Fruit fly (Drosophila melanogaster) whole organism, prepupa: ENCODE measurements around the gene CG9733.

ENCODE experiments used
- CG10631 ChIP-seq: fragments of 200-800 bp; sonication (Bioruptor generic); optimal IDR thresholded peaks from 2 replicates; lab custom pipeline; 2016; ENCODE audit warnings: missing biosample characterization, missing genetic modification characterization
- CG10669 ChIP-seq: fragments of 200-800 bp; sonication (Bioruptor generic); optimal IDR thresholded peaks from 3 replicates; lab custom pipeline; 2018; ENCODE audit warnings: missing biosample characterization, mild to moderate bottlenecking, missing genetic modification characterization, moderate library complexity
- CG11294 ChIP-seq: fragments of 200-800 bp; sonication (Bioruptor generic); IDR thresholded peaks from 2 replicates; pipeline ENCODE4 v1.3.6; 2022; ENCODE audit warnings: missing biosample characterization, missing genetic modification characterization
- CG11762 ChIP-seq: fragments of 200-800 bp; sonication (Bioruptor generic); optimal IDR thresholded peaks from 3 replicates; lab custom pipeline; 2016; ENCODE audit warnings: missing biosample characterization, missing genetic modification characterization; ENCODE audit not compliant: insufficient read depth
- CG11902 ChIP-seq: fragments of 200-800 bp; sonication (Bioruptor generic); optimal IDR thresholded peaks from 3 replicates; lab custom pipeline; 2016; ENCODE audit warnings: missing biosample characterization, missing genetic modification characterization
- CG15336 ChIP-seq: fragments of 200-800 bp; sonication (Bioruptor generic); IDR thresholded peaks from 2 replicates; pipeline ENCODE4 v1.3.6; 2022; ENCODE audit warnings: missing biosample characterization, missing genetic modification characterization
- CG16779 ChIP-seq: fragments of 200-800 bp; sonication (Bioruptor generic); optimal IDR thresholded peaks from 3 replicates; lab custom pipeline; 2017; ENCODE audit warnings: missing biosample characterization, mild to moderate bottlenecking, missing genetic modification characterization
- CG3032 ChIP-seq: fragments of 200-800 bp; optimal IDR thresholded peaks from 2 replicates; lab custom pipeline; 2019; ENCODE audit warnings: missing biosample characterization, mild to moderate bottlenecking, missing genetic modification characterization, moderate library complexity
- CG32006 ChIP-seq: fragments of 200-800 bp; sonication (Bioruptor generic); optimal IDR thresholded peaks from 3 replicates; lab custom pipeline; 2017; ENCODE audit warnings: missing biosample characterization, mild to moderate bottlenecking, missing genetic modification characterization
- CG3919 ChIP-seq: fragments of 200-800 bp; sonication (Bioruptor generic); optimal IDR thresholded peaks from 3 replicates; lab custom pipeline; 2016; ENCODE audit warnings: missing biosample characterization, missing genetic modification characterization
- CG6163 ChIP-seq: fragments of 200-800 bp; sonication (Bioruptor generic); IDR thresholded peaks from 3 replicates; pipeline ENCODE4 v1.3.6; 2022; ENCODE audit warnings: missing biosample characterization, missing genetic modification characterization
- CG6276 ChIP-seq: fragments of 200-800 bp; sonication (Bioruptor generic); optimal IDR thresholded peaks from 2 replicates; lab custom pipeline; 2017; ENCODE audit warnings: missing biosample characterization, mild to moderate bottlenecking, missing genetic modification characterization
- CG6792 ChIP-seq: fragments of 200-800 bp; sonication (Bioruptor generic); optimal IDR thresholded peaks from 3 replicates; lab custom pipeline; 2016; ENCODE audit warnings: missing biosample characterization, missing genetic modification characterization
- CG6808 ChIP-seq: fragments of 200-800 bp; sonication (Bioruptor generic); optimal IDR thresholded peaks from 3 replicates; lab custom pipeline; 2017; ENCODE audit warnings: missing biosample characterization, missing genetic modification characterization, mild to moderate bottlenecking, moderate library complexity, missing genetic modification reagents
- CG6854 ChIP-seq: fragments of 200-800 bp; sonication (Bioruptor generic); optimal IDR thresholded peaks from 2 replicates; lab custom pipeline; 2017; ENCODE audit warnings: missing biosample characterization, mild to moderate bottlenecking, missing genetic modification characterization
- CG8119 ChIP-seq: fragments of 200-800 bp; sonication (Bioruptor generic); IDR thresholded peaks from 3 replicates; pipeline ENCODE4 v1.3.6; 2022; ENCODE audit warnings: missing biosample characterization, missing genetic modification characterization
- CG8319 ChIP-seq: fragments of 200-800 bp; sonication (Bioruptor generic); optimal IDR thresholded peaks from 3 replicates; lab custom pipeline; 2016; ENCODE audit warnings: missing biosample characterization, missing genetic modification characterization
- CG8632 ChIP-seq: fragments of 200-800 bp; sonication (Bioruptor generic); optimal IDR thresholded peaks from 3 replicates; lab custom pipeline; 2016; ENCODE audit warnings: missing biosample characterization, missing genetic modification characterization
- Eip75B ChIP-seq: fragments of 200-800 bp; sonication (Bioruptor generic); optimal IDR thresholded peaks from 3 replicates; lab custom pipeline; 2016; ENCODE audit warnings: missing biosample characterization, missing genetic modification characterization
- Eip78C ChIP-seq: fragments of 200-800 bp; sonication (Bioruptor generic); peaks from one replicate; lab custom pipeline; 2016; ENCODE audit warnings: missing biosample characterization, missing genetic modification characterization
- Eip93F ChIP-seq: fragments of 200-800 bp; sonication (Bioruptor generic); optimal IDR thresholded peaks from 2 replicates; lab custom pipeline; 2016; ENCODE audit warnings: missing biosample characterization, mild to moderate bottlenecking, missing genetic modification characterization
- Ets21C ChIP-seq: fragments of 200-800 bp; sonication (Bioruptor generic); optimal IDR thresholded peaks from 3 replicates; lab custom pipeline; 2016; ENCODE audit warnings: missing biosample characterization, missing genetic modification characterization
- Ets96B ChIP-seq: fragments of 200-800 bp; optimal IDR thresholded peaks from 2 replicates; lab custom pipeline; 2019; ENCODE audit warnings: missing biosample characterization, mild to moderate bottlenecking, missing genetic modification characterization, moderate library complexity
- Hr38 ChIP-seq: sonication (Bioruptor generic); optimal IDR thresholded peaks from 2 replicates; lab custom pipeline; 2016; ENCODE audit warnings: missing biosample characterization, missing genetic modification characterization
- Hr39 ChIP-seq: fragments of 200-800 bp; sonication (Bioruptor generic); optimal IDR thresholded peaks from 2 replicates; lab custom pipeline; 2016; ENCODE audit warnings: missing biosample characterization, missing genetic modification characterization
- Hr4 ChIP-seq: fragments of 200-800 bp; sonication (Bioruptor generic); optimal IDR thresholded peaks from 3 replicates; lab custom pipeline; 2016; ENCODE audit warnings: missing biosample characterization, missing genetic modification characterization
- Lpt ChIP-seq: fragments of 200-800 bp; sonication (Bioruptor generic); optimal IDR thresholded peaks from 3 replicates; lab custom pipeline; 2016; ENCODE audit warnings: missing biosample characterization, missing genetic modification characterization
- Met ChIP-seq: fragments of 200-800 bp; sonication (Bioruptor generic); optimal IDR thresholded peaks from 3 replicates; lab custom pipeline; 2016; ENCODE audit warnings: missing biosample characterization, missing genetic modification characterization
- Smox ChIP-seq: fragments of 200-800 bp; sonication (Bioruptor generic); optimal IDR thresholded peaks from 3 replicates; lab custom pipeline; 2016; ENCODE audit warnings: missing biosample characterization, missing genetic modification characterization
- Sox14 ChIP-seq: fragments of 200-800 bp; sonication (Bioruptor generic); optimal IDR thresholded peaks from 3 replicates; lab custom pipeline; 2016; ENCODE audit warnings: missing biosample characterization, missing genetic modification characterization
- Sox15 ChIP-seq: fragments of 200-800 bp; sonication (Bioruptor generic); optimal IDR thresholded peaks from 3 replicates; lab custom pipeline; 2016; ENCODE audit warnings: missing biosample characterization, missing genetic modification characterization
- achi ChIP-seq: fragments of 200-800 bp; sonication (Bioruptor generic); optimal IDR thresholded peaks from 3 replicates; lab custom pipeline; 2016; ENCODE audit warnings: missing biosample characterization, missing genetic modification characterization
- acj6 ChIP-seq: fragments of 200-800 bp; sonication (Bioruptor generic); optimal IDR thresholded peaks from 3 replicates; lab custom pipeline; 2016; ENCODE audit warnings: missing biosample characterization, missing genetic modification characterization
- cyc ChIP-seq: fragments of 200-800 bp; sonication (Bioruptor generic); optimal IDR thresholded peaks from 3 replicates; lab custom pipeline; 2016; ENCODE audit warnings: missing biosample characterization, missing genetic modification characterization
- dac ChIP-seq: fragments of 200-800 bp; sonication (Bioruptor generic); optimal IDR thresholded peaks from 2 replicates; lab custom pipeline; 2017; ENCODE audit warnings: missing biosample characterization, mild to moderate bottlenecking, missing genetic modification characterization
- dsx ChIP-seq: fragments of 200-800 bp; optimal IDR thresholded peaks from 3 replicates; lab custom pipeline; 2019; ENCODE audit warnings: missing biosample characterization, mild to moderate bottlenecking, missing genetic modification characterization, moderate library complexity; ENCODE audit not compliant: poor library complexity, severe bottlenecking
- eg ChIP-seq: fragments of 200-800 bp; sonication (Bioruptor generic); IDR thresholded peaks from 3 replicates; pipeline ENCODE4 v1.3.6; 2022; ENCODE audit warnings: missing biosample characterization, missing genetic modification characterization
- fd59A ChIP-seq: fragments of 200-800 bp; sonication (Bioruptor generic); optimal IDR thresholded peaks from 2 replicates; lab custom pipeline; 2017; ENCODE audit warnings: missing biosample characterization, mild to moderate bottlenecking, missing genetic modification characterization, missing genetic modification reagents
- fkh ChIP-seq: fragments of 200-800 bp; sonication (Bioruptor generic); optimal IDR thresholded peaks from 3 replicates; lab custom pipeline; 2017; ENCODE audit warnings: missing biosample characterization, mild to moderate bottlenecking, missing genetic modification characterization, moderate library complexity
- lz ChIP-seq: fragments of 200-800 bp; sonication (Bioruptor generic); optimal IDR thresholded peaks from 3 replicates; lab custom pipeline; 2016; ENCODE audit warnings: missing biosample characterization, missing genetic modification characterization
- net ChIP-seq: fragments of 200-800 bp; sonication (Bioruptor generic); optimal IDR thresholded peaks from 3 replicates; lab custom pipeline; 2016; ENCODE audit warnings: missing biosample characterization, missing genetic modification characterization
- pdm3 ChIP-seq: fragments of 200-800 bp; sonication (Bioruptor generic); optimal IDR thresholded peaks from 3 replicates; lab custom pipeline; 2016; ENCODE audit warnings: missing biosample characterization, missing genetic modification characterization
- salr ChIP-seq, 2 experiments: fragments of 200-800 bp; sonication (Bioruptor generic); optimal IDR thresholded peaks; 3 replicates each; lab custom pipeline; 2016 to 2018; ENCODE audit warnings: missing biosample characterization in 2 of 2, missing genetic modification characterization in 2 of 2, mild to moderate bottlenecking in 1 of 2
- spab ChIP-seq: fragments of 200-800 bp; sonication (Bioruptor generic); optimal IDR thresholded peaks from 2 replicates; lab custom pipeline; 2017; ENCODE audit warnings: missing biosample characterization, mild to moderate bottlenecking, missing genetic modification characterization, missing genetic modification reagents
- ss ChIP-seq, 2 experiments: fragments of 200-800 bp; sonication (Bioruptor generic); optimal IDR thresholded peaks; 2 replicates in 1 of 2; 3 replicates in 1 of 2; lab custom pipeline; 2017 to 2018; ENCODE audit warnings: mild to moderate bottlenecking in 2 of 2, missing biosample characterization in 2 of 2, missing genetic modification characterization in 2 of 2, moderate library complexity in 1 of 2
- svp ChIP-seq: fragments of 200-800 bp; sonication (Bioruptor generic); peaks from one replicate; lab custom pipeline; 2016; ENCODE audit warnings: missing biosample characterization, missing genetic modification characterization
- topi ChIP-seq: fragments of 200-800 bp; sonication (Bioruptor generic); optimal IDR thresholded peaks from 3 replicates; lab custom pipeline; 2016; ENCODE audit warnings: missing biosample characterization, missing genetic modification characterization
- vri ChIP-seq: fragments of 200-800 bp; sonication (Bioruptor generic); optimal IDR thresholded peaks from 3 replicates; lab custom pipeline; 2016; ENCODE audit warnings: missing biosample characterization, mild to moderate bottlenecking, missing genetic modification characterization

Gene CG9733

dm6 chr3R:30268733-30269132 is 22.2 kb upstream of the CG9733 start (continued):
- TF ChIP-seq dsx (GFP tag; lab: Kevin White, UChicago) (peak; percentile 4), CG6163 (GFP tag; lab: Robert Waterston, UW) (0 out of 3 replicates have a peak, but pooled peaks have one; percentile 29), CG11902 (GFP tag; lab: Kevin White, UChicago) (peak; percentile 28), Lpt (GFP tag; lab: Kevin White, UChicago) (no peak), CG6792 (peak; percentile 4), CG8119 (GFP tag; lab: Robert Waterston, UW) (no peak), lz (peak; percentile 8), CG8632 (GFP tag; lab: Kevin White, UChicago) (peak; percentile 27), achi (GFP tag; lab: Kevin White, UChicago) (peak; percentile 12), Ets21C (no peak), salr (GFP tag; optimal IDR thresholded peaks at IDR 0.05; lab: Kevin White, UChicago) (no peak), vri (GFP tag; lab: Kevin White, UChicago) (no peak), CG6808 (GFP tag; lab: Kevin White, UChicago) (no peak), Sox15 (GFP tag; lab: Kevin White, UChicago) (peak; percentile 9), fkh (GFP tag; lab: Kevin White, UChicago) (no peak), CG11762 (peak; percentile 27), ss (GFP tag; optimal IDR thresholded peaks at IDR 0.05; lab: Kevin White, UChicago) (no peak), Eip75B (GFP tag; lab: Kevin White, UChicago) (peak; percentile 25), CG6276 (GFP tag; lab: Kevin White, UChicago) (no peak), cyc (peak; percentile 38), Hr39 (GFP tag; lab: Kevin White, UChicago) (peak; percentile 18), spab (GFP tag; lab: Kevin White, UChicago) (peak; percentile 20), Met (peak; percentile 62), Ets96B (tag; lab: Kevin White, UChicago) (peak; percentile 9), net (GFP tag; lab: Kevin White, UChicago) (peak; percentile 16), eg (no peak)

- TF ChIP-seq dac (GFP tag; lab: Kevin White, UChicago): peak; percentile 84
- TF ChIP-seq CG3919 (GFP tag; lab: Kevin White, UChicago): peak; percentile 94
- peak; percentile 83 for TF ChIP-seq vri (GFP tag; lab: Kevin White, UChicago)
- TF ChIP-seq CG16779 (tag; lab: Kevin White, UChicago): peak; percentile 75
- TF ChIP-seq pdm3 (GFP tag; lab: Kevin White, UChicago): peak; percentile 95
- peak; percentile 84 for TF ChIP-seq cyc
- peak; percentile 65 for TF ChIP-seq Eip93F (GFP tag; lab: Kevin White, UChicago)
- TF ChIP-seq dsx (GFP tag; lab: Kevin White, UChicago): peak; percentile 96
- peak; percentile 94 for TF ChIP-seq CG11294 (GFP tag; lab: Robert Waterston, UW)
- peak; percentile 66 for TF ChIP-seq Ets21C
- TF ChIP-seq fd59A (GFP tag; lab: Kevin White, UChicago): peak; percentile 97
- peak; percentile 96 for TF ChIP-seq CG10669 (GFP tag; lab: Kevin White, UChicago)
- TF ChIP-seq Eip75B (GFP tag; lab: Kevin White, UChicago): peak; percentile 92
- peak; percentile 94 for TF ChIP-seq CG32006 (GFP tag; lab: Kevin White, UChicago)
- TF ChIP-seq CG6854 (GFP tag; lab: Kevin White, UChicago): peak; percentile 61
- TF ChIP-seq CG6163 (GFP tag; lab: Robert Waterston, UW): peak; percentile 99
- peak; percentile 94 to 97 for TF ChIP-seq salr (GFP tag; optimal IDR thresholded peaks at IDR 0.05; lab: Kevin White, UChicago)
- TF ChIP-seq CG10631 (GFP tag; lab: Kevin White, UChicago): peak; percentile 98
- peak; percentile 94 to 97 for TF ChIP-seq ss (GFP tag; optimal IDR thresholded peaks at IDR 0.05; lab: Kevin White, UChicago)
- peak; percentile 85 for TF ChIP-seq Smox
- peak; percentile 94 for TF ChIP-seq Sox14
- TF ChIP-seq acj6 (GFP tag; lab: Kevin White, UChicago): peak; percentile 96
- TF ChIP-seq CG3032 (tag; lab: Kevin White, UChicago): peak; percentile 97
- peak; percentile 97 for TF ChIP-seq CG15336 (GFP tag; lab: Robert Waterston, UW)
- TF ChIP-seq topi (GFP tag; lab: Kevin White, UChicago): peak; percentile 83
- peak; percentile 88 for TF ChIP-seq Lpt (GFP tag; lab: Kevin White, UChicago)
- TF ChIP-seq CG6792: peak; percentile 90
- peak; percentile 98 for TF ChIP-seq Eip78C
- peak; percentile 97 for TF ChIP-seq eg
- TF ChIP-seq Hr4 (GFP tag; lab: Kevin White, UChicago): peak; percentile 96
- peak; percentile 90 for TF ChIP-seq svp (GFP tag; lab: Kevin White, UChicago)
- peak; percentile 86 for TF ChIP-seq CG11762
- TF ChIP-seq CG8319 (GFP tag; lab: Kevin White, UChicago): peak; percentile 78
- peak; percentile 84 for TF ChIP-seq lz
- peak; percentile 40 for TF ChIP-seq Hr38 (GFP tag; lab: Kevin White, UChicago)
- peak; percentile 87 for TF ChIP-seq Met
Observed at dm6 chr3R:30265420-30265819, 18.9 kb upstream of the CG9733 start.
